Fruit fly (Drosophila melanogaster) whole organism: ENCODE data around the gene Hrb98DE.
A peak's percentile ranks its signal among the peaks of the same experiment; 100 is the strongest.

ENCODE experiments used
- CG8478 ChIP-seq: fragments of >200 bp; optimal IDR thresholded peaks from 2 replicates; lab custom pipeline; 2018; ENCODE audit warnings: inconsistent platforms
- Dll ChIP-seq: fragments of >200 bp; optimal IDR thresholded peaks from 2 replicates; lab custom pipeline; 2017
- EcR ChIP-seq, 2 experiments: fragments of >200 bp; optimal IDR thresholded peaks; 2 replicates each; lab custom pipeline; 2017; ENCODE audit warnings: missing biosample characterization in 2 of 2, missing genetic modification characterization in 2 of 2, missing genetic modification reagents in 2 of 2
- pan ChIP-seq: fragments of >200 bp; optimal IDR thresholded peaks from 2 replicates; lab custom pipeline; 2017
- psq ChIP-seq: fragments of >200 bp; optimal IDR thresholded peaks from 2 replicates; lab custom pipeline; 2017
- usp ChIP-seq: fragments of >200 bp; optimal IDR thresholded peaks from 2 replicates; lab custom pipeline; 2017; ENCODE audit warnings: missing biosample characterization, missing genetic modification characterization, mixed read lengths

- TF ChIP-seq psq (no peak), CG8478 (lab: Kevin White, UChicago) (peak; percentile 10), pan (lab: Kevin White, UChicago) (no peak), Dll (lab: Kevin White, UChicago) (no peak), EcR (GFP tag; optimal IDR thresholded peaks at IDR 0.05; lab: Kevin White, UChicago) (no peak), usp (no peak)
Observed at dm6 chr3R:28634981-28635930, 35.6 kb downstream of the Hrb98DE start, which contains the start of gene CG10011.
